Fruit fly (Drosophila melanogaster) whole organism, pupa: ENCODE data around the gene CG11030.
A peak's percentile ranks its signal among the peaks of the same experiment; 100 is the strongest.

Source experiments
- CG10348 ChIP-seq: fragments of 200-800 bp; sonication (Bioruptor generic); IDR thresholded peaks from 2 replicates; pipeline ENCODE4 v1.3.6; 2022; ENCODE audit warnings: missing biosample characterization, missing genetic modification characterization
- CG13204 ChIP-seq: fragments of 200-800 bp; sonication (Bioruptor generic); optimal IDR thresholded peaks from 2 replicates; lab custom pipeline; 2018; ENCODE audit warnings: missing biosample characterization, mild to moderate bottlenecking, missing genetic modification characterization, moderate library complexity
- CG14655 ChIP-seq: fragments of 200-800 bp; sonication (Bioruptor generic); optimal IDR thresholded peaks from 3 replicates; lab custom pipeline; 2017; ENCODE audit warnings: mild to moderate bottlenecking, missing biosample characterization, missing genetic modification reagents, missing genetic modification characterization
- CG17806 ChIP-seq: fragments of 200-800 bp; sonication (Bioruptor generic); optimal IDR thresholded peaks from 2 replicates; lab custom pipeline; 2018; ENCODE audit warnings: missing biosample characterization, mild to moderate bottlenecking, missing genetic modification characterization, moderate library complexity
- CG8301 ChIP-seq: fragments of 200-800 bp; sonication (Bioruptor generic); optimal IDR thresholded peaks from 2 replicates; lab custom pipeline; 2018; ENCODE audit warnings: missing biosample characterization, mild to moderate bottlenecking, missing genetic modification characterization
- CG9948 ChIP-seq: fragments of 200-800 bp; sonication (Bioruptor generic); optimal IDR thresholded peaks from 2 replicates; lab custom pipeline; 2018; ENCODE audit warnings: missing biosample characterization, mild to moderate bottlenecking, missing genetic modification characterization, moderate library complexity
- EcR ChIP-seq: fragments of 200-800 bp; sonication (Bioruptor generic); optimal IDR thresholded peaks from 3 replicates; lab custom pipeline; 2019; ENCODE audit warnings: missing biosample characterization, missing genetic modification characterization, mild to moderate bottlenecking, moderate library complexity, missing genetic modification reagents
- Pif1A ChIP-seq: fragments of 200-800 bp; sonication (Bioruptor generic); optimal IDR thresholded peaks from 3 replicates; lab custom pipeline; 2016; ENCODE audit warnings: missing biosample characterization, missing genetic modification characterization
- fd96Ca ChIP-seq: fragments of 200-800 bp; sonication (Bioruptor generic); IDR thresholded peaks from 3 replicates; pipeline ENCODE4 v1.3.6; 2022; ENCODE audit warnings: missing biosample characterization, missing genetic modification characterization

DNA sequence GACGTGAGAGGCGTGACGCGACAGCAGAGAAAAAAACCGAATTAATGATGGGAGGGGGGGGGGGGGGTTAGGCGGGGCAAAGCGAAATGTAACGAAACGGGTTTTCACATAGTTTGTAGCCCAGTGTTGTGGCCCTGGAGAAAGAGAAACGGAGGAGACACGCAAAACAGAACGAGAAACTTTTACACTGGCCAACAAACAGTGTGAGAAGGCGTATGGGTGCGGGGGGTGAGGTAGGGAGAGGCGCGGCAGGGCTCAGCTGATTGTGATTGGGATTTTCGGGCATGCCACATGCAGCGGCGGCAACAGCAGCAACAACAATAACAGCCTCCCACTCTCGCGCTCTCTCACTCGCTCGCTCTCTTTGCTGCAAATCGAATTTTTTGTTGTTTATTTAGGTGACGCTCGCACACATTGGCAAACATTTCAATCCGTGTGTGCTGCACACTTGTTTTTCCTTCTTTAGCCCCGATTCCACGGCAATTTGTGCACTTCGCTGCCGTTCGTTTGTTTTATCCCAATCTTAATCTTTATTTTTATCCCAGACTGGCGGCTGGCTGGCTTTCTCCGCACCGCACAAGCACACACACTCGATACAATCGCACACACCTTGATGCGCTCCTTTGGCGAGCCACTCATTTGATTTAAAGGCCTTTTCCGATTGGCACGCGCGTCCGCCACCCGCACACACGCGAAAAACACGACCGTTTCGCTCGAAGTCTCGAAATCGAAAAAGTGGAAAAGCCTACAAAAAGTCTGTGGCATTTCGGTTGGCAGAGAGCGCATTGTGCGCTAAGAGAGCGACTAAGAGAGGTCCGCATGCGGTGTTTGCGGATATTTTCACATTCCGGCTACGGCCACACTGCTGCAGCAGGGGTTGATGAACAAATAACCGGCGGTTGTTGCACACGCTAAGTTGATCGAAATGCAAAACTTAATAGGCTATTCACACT, 75.3 kb downstream of the CG11030 start, which contains the start of gene CG9171:
- peak; percentile 13 for TF ChIP-seq Pif1A (GFP tag; lab: Kevin White, UChicago)
- peak; percentile 4 for TF ChIP-seq EcR
- peak; percentile 61 for TF ChIP-seq CG14655 (GFP tag; lab: Kevin White, UChicago)
- no peak for TF ChIP-seq CG17806 (tag; lab: Kevin White, UChicago)
- TF ChIP-seq fd96Ca (GFP tag; lab: Robert Waterston, UW), result peak; percentile 17; the same call in 2 of the 3 replicates
- TF ChIP-seq CG10348 (GFP tag; lab: Robert Waterston, UW), result no peak
- TF ChIP-seq CG13204 (GFP tag; lab: Kevin White, UChicago), result peak; percentile 40
- TF ChIP-seq CG9948, result no peak
- peak; percentile 11 for TF ChIP-seq CG8301
